Worm (Caenorhabditis elegans): ENCODE measurements around the gene agl-1.
"Not testable (repeated sequence)": the region's sequence is repeated elsewhere in the genome, so short reads cannot be mapped to it uniquely, and the experiment has no call there.

Gene agl-1

DNA sequence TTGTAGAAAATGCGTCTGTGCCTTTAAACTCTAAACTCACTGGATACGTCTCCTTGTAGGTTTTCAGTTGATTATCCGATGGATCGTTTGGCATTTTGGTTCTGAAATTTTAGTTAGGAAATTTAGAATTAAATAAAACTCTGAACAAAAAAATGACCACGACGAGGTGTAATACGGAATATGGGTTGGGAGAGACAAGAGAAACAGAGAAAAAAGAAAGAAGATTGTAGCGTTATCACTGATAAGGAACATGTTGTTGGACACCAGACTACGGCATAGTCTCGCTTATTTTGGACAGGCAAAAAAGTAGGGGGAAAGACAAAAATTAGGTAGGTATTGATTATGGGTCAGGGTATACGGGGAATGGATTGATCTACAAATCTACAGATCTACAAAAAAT lies 56.0 kb downstream of the agl-1 start, which contains the start of gene ctl-2:
ctl-2 (minus strand) TSS at position 101 of the 400 bp plus-strand sequence.
- TF ChIP-seq jun-1 (tag; optimal IDR thresholded peaks at IDR 0.05); T26A8.4 (GFP tag; IDR thresholded peaks at IDR 0.05); hif-1 (tag; optimal IDR thresholded peaks at IDR 0.05): not testable (repeated sequence)

All from whole organism, L4 larva.